Worm (Caenorhabditis elegans): ENCODE data around the gene T03F6.4.

The T03F6.4 gene

ce11 chrIII:13381684-13382083 lies 4.3 kb upstream of the T03F6.4 start:
- TF ChIP-seq F55B11.4 (tag; optimal IDR thresholded peaks at IDR 0.05; ENCODE audit: borderline replicate concordance, insufficient read depth) (no peak), F33H1.4 (GFP tag; IDR thresholded peaks at IDR 0.05) (no peak), pha-4 (tag; optimal IDR thresholded peaks at IDR 0.05) (no peak), him-1 (tag; optimal IDR thresholded peaks at IDR 0.05) (no peak), B0019.2 (GFP tag; conservative IDR thresholded peaks at IDR 0.05) (no peak), B0035.1 (tag; optimal IDR thresholded peaks at IDR 0.05) (no peak)

- no peak for TF ChIP-seq him-1 (tag; optimal IDR thresholded peaks at IDR 0.05)
Observed at ce11 chrIII:13383159-13383558, 2.8 kb upstream of the T03F6.4 start.

- TF ChIP-seq him-1 (tag; optimal IDR thresholded peaks at IDR 0.05) (no peak), nhr-80 (tag; optimal IDR thresholded peaks at IDR 0.05) (peak; percentile 43)
Observed at ce11 chrIII:13388621-13389020, 2.7 kb downstream of the T03F6.4 start.

- TF ChIP-seq efl-1 (GFP tag; optimal IDR thresholded peaks at IDR 0.05) (peak; percentile 34), madf-8 (GFP tag; conservative IDR thresholded peaks at IDR 0.05) (0 out of 2 replicates have a peak, but pooled peaks have one; percentile 18), F33H1.4 (GFP tag; IDR thresholded peaks at IDR 0.05) (peak; percentile 66), K12H6.12 (tag; optimal IDR thresholded peaks at IDR 0.05) (no peak), chd-7 (tag; optimal IDR thresholded peaks at IDR 0.05) (no peak), xnd-1 (tag; optimal IDR thresholded peaks at IDR 0.05) (peak; percentile 26), madf-6 (GFP tag; IDR thresholded peaks at IDR 0.05) (0 out of 2 replicates have a peak, but pooled peaks have one; percentile 47), nfya-1 (tag; optimal IDR thresholded peaks at IDR 0.05; ENCODE audit: borderline replicate concordance, insufficient read depth) (no peak), lag-1 (GFP tag; IDR thresholded peaks at IDR 0.05) (no peak), F57C9.4 (tag; optimal IDR thresholded peaks at IDR 0.05) (no peak), tlf-1 (GFP tag; optimal IDR thresholded peaks at IDR 0.05) (no peak), B0019.2 (GFP tag; conservative IDR thresholded peaks at IDR 0.05) (no peak), lsl-1 (GFP tag; optimal IDR thresholded peaks at IDR 0.05) (peak; percentile 67)
Observed at ce11 chrIII:13389078-13389477, 3.1 kb downstream of the T03F6.4 start, which contains the start of gene T03F6.3. Gene T03F6.3 (plus strand): TSS chrIII:13389395.

ce11 chrIII:13390789-13391188 lies 4.8 kb downstream of the T03F6.4 start:
- TF ChIP-seq nfya-1 (tag; optimal IDR thresholded peaks at IDR 0.05; ENCODE audit: borderline replicate concordance, insufficient read depth): no peak
- TF ChIP-seq madf-8 (GFP tag; conservative IDR thresholded peaks at IDR 0.05): no peak
- no peak for TF ChIP-seq tbx-9 (tag; optimal IDR thresholded peaks at IDR 0.05; ENCODE audit: borderline replicate concordance)
- TF ChIP-seq ceh-40 (GFP tag; IDR thresholded peaks at IDR 0.05): no peak
- no peak for TF ChIP-seq Y53G8AR.9 (GFP tag; conservative IDR thresholded peaks at IDR 0.05)
- no peak for TF ChIP-seq F55B11.4 (tag; optimal IDR thresholded peaks at IDR 0.05; ENCODE audit: borderline replicate concordance, insufficient read depth)
- no peak for TF ChIP-seq aptf-2 (GFP tag; conservative IDR thresholded peaks at IDR 0.05)
- TF ChIP-seq C17E4.6 (GFP tag; IDR thresholded peaks at IDR 0.05): no peak
- no peak for TF ChIP-seq zim-3 (tag; optimal IDR thresholded peaks at IDR 0.05)
- no peak for TF ChIP-seq sptf-2 (GFP tag; optimal IDR thresholded peaks at IDR 0.05)
- TF ChIP-seq gei-17 (GFP tag; optimal IDR thresholded peaks at IDR 0.05): no peak
- TF ChIP-seq ztf-18 (tag; optimal IDR thresholded peaks at IDR 0.05): no peak
- TF ChIP-seq ztf-6 (GFP tag; IDR thresholded peaks at IDR 0.05): no peak
- TF ChIP-seq nfya-2 (GFP tag; IDR thresholded peaks at IDR 0.05): no peak

ce11 chrIII:13393239-13393638 lies 7.3 kb downstream of the T03F6.4 start, which contains the start of gene dnj-17:
Gene dnj-17 (minus strand): TSS chrIII:13393339.
- TF ChIP-seq cebp-1 (GFP tag; IDR thresholded peaks at IDR 0.05): no peak
- TF ChIP-seq cebp-1 (tag; optimal IDR thresholded peaks at IDR 0.05): no peak
- TF ChIP-seq lin-40 (tag; optimal IDR thresholded peaks at IDR 0.05): no peak
- no peak for TF ChIP-seq ztf-26 (tag; optimal IDR thresholded peaks at IDR 0.05)
- TF ChIP-seq hmg-1.2 (GFP tag; IDR thresholded peaks at IDR 0.05): peak; percentile 72
- no peak for TF ChIP-seq K12H6.12 (tag; optimal IDR thresholded peaks at IDR 0.05)
- no peak for TF ChIP-seq sptf-2 (GFP tag; optimal IDR thresholded peaks at IDR 0.05)
- no peak for TF ChIP-seq ccch-3 (GFP tag; optimal IDR thresholded peaks at IDR 0.05)

Data from whole organism, young adult.